Worm (Caenorhabditis elegans) whole organism, L4 larva: ENCODE measurements around the gene srg-57.

ENCODE experiments used
- F26F4.8 ChIP-seq: fragments of 200-800 bp; sonication (Bioruptor generic); conservative IDR thresholded peaks from 2 replicates; pipeline ENCODE4 v1.3.6; 2022; ENCODE audit warnings: missing genetic modification characterization, missing compliant biosample characterization
- fkh-10 ChIP-seq: fragments of 150-350 bp; optimal IDR thresholded peaks from 2 replicates; lab custom pipeline; 2014; ENCODE audit warnings: missing biosample characterization, missing genetic modification reagents, missing genetic modification characterization
- hlh-30 ChIP-seq: sonication (generic microtip); optimal IDR thresholded peaks from 2 replicates; lab custom pipeline; 2017; ENCODE audit warnings: antibody characterized with exemption, mild to moderate bottlenecking, missing genetic modification characterization, missing compliant biosample characterization; ENCODE audit not compliant: insufficient read depth
- lsy-2 ChIP-seq, 2 experiments: fragments of 150-350 bp in 1 of 2; sonication (generic microtip) in 1 of 2; optimal IDR thresholded peaks; 2 replicates each; lab custom pipeline; 2014 to 2017; ENCODE audit warnings: missing biosample characterization in 2 of 2, missing genetic modification characterization in 2 of 2

ce11 chrV:2730784-2731480 lies 3.3 kb downstream of the srg-57 start, which contains the start of gene dod-3:
- TF ChIP-seq hlh-30 (tag; lab: Kevin White, UChicago) (no peak), fkh-10 (no peak), F26F4.8 (GFP tag; lab: Robert Waterston, UW) (no peak), lsy-2 (tag; optimal IDR thresholded peaks at IDR 0.05; lab: Kevin White, UChicago) (no peak)
